Worm (Caenorhabditis elegans): ENCODE data around the gene ttr-38.

DNA sequence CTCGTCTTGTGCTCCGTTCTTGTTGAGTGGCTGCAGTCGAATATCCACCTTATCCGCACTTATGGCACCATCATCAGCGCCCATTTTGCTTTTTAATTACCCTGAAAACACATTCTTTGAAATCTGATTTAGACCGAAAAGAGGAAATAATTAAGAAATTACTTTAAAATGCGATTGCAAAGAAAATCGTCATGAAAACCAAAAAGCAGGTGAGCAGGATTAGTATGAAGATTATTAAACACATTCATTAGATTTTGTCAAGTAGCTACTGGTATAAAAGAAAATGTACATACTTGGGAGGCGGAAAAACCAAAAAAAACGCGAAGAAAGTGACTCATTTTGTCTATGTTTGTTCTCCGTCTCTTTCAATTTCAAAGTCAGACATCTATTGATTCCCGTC lies 43.5 kb downstream of the ttr-38 start, which contains the start of gene B0416.5:
- no peak for TF ChIP-seq ztf-1 (GFP tag; conservative IDR thresholded peaks at IDR 0.05)
- no peak for TF ChIP-seq ama-1 (optimal IDR thresholded peaks at IDR 0.05)
- TF ChIP-seq lin-39 (tag; optimal IDR thresholded peaks at IDR 0.05) = no peak
- TF ChIP-seq nhr-11 (tag; optimal IDR thresholded peaks at IDR 0.05) = no peak
- TF ChIP-seq lin-13 (GFP tag; optimal IDR thresholded peaks at IDR 0.05) = no peak

Data from whole organism, L2 larva.